Fruit fly (Drosophila melanogaster): Measurements from ENCODE around the gene RpS27A.

RpS27A gene

DNA sequence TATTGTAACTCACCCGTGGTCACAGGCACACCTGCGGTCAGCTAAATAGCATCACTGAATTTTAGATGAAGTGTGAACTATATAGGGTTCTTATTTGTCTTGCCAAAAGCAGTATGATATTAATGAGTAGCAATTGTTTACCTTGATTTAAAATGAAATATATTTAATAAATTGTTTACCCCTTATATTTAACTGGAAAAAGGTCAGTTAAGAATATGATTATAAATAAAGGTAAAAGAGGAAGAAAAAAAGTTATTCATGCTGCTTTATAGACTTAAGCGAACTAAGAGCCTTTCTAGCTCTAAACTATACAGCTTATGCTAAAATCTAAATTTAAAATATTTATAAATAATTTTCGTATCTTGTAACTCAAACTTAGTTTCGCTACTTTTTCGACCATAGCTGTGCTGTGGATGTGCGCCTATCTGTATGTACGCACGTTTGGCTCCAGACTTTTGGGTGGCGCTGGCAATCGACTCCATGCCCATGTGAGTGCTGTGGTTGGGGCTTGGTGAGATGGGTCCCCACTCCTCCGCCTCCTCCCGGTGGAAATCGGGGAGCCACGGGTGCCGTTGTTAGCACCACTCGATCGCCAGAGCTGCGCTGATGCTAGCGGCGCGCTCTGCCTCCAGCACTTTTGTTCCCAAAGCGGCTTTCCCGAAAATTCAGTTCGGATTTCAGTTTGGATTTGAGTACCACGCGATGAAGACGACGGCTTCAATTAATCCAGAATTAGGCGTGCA, 34.1 kb downstream of the RpS27A start, which contains the start of gene loh (continued):
- TF ChIP-seq unc-4 (GFP tag; IDR thresholded peaks at IDR 0.05; ENCODE audit: partially characterized antibody), result no peak
- TF ChIP-seq Usf (GFP tag; optimal IDR thresholded peaks at IDR 0.05), result peak; percentile 3
- TF ChIP-seq CG33557 (GFP tag; optimal IDR thresholded peaks at IDR 0.05), result no peak
- TF ChIP-seq BEAF-32 (GFP tag; optimal IDR thresholded peaks at IDR 0.05), result no peak
- TF ChIP-seq tio (GFP tag; optimal IDR thresholded peaks at IDR 0.05), result peak; percentile 55
- no peak for TF ChIP-seq tll (GFP tag; optimal IDR thresholded peaks at IDR 0.05)
- TF ChIP-seq Hsf (GFP tag; optimal IDR thresholded peaks at IDR 0.05), result peak; percentile 27
- TF ChIP-seq C15 (GFP tag; IDR thresholded peaks at IDR 0.05), result no peak
- peak; percentile 65; the same call in 2 of the 3 replicates for TF ChIP-seq ci (GFP tag; IDR thresholded peaks at IDR 0.05)
- TF ChIP-seq CG17328 (GFP tag; IDR thresholded peaks at IDR 0.05), result no peak
- TF ChIP-seq Oli (tag; optimal IDR thresholded peaks at IDR 0.05), result peak; percentile 74
- TF ChIP-seq CG1832 (GFP tag; optimal IDR thresholded peaks at IDR 0.05), result no peak
- peak; percentile 64 for TF ChIP-seq CG4424 (GFP tag; optimal IDR thresholded peaks at IDR 0.05)
- no peak for TF ChIP-seq CG2889 (GFP tag; IDR thresholded peaks at IDR 0.05)
- TF ChIP-seq az2 (GFP tag; optimal IDR thresholded peaks at IDR 0.05), result peak; percentile 45
- TF ChIP-seq Adf1 (GFP tag; IDR thresholded peaks at IDR 0.05), result no peak
- peak; percentile 76 for TF ChIP-seq CG9437 (GFP tag; optimal IDR thresholded peaks at IDR 0.05)
- peak; percentile 49; the same call in 1 of the 3 replicates for TF ChIP-seq CG11695 (GFP tag; IDR thresholded peaks at IDR 0.05)
- peak; percentile 2 for TF ChIP-seq Hmx (GFP tag; optimal IDR thresholded peaks at IDR 0.05)
- TF ChIP-seq bcd (GFP tag; optimal IDR thresholded peaks at IDR 0.05), result peak; percentile 55
- TF ChIP-seq ato (GFP tag; IDR thresholded peaks at IDR 0.05; ENCODE audit: partially characterized antibody), result no peak
- no peak for TF ChIP-seq Lim3 (GFP tag; IDR thresholded peaks at IDR 0.05)
- no peak for TF ChIP-seq Bdp1 (GFP tag; optimal IDR thresholded peaks at IDR 0.05)
- TF ChIP-seq Opbp (GFP tag; IDR thresholded peaks at IDR 0.05; ENCODE audit: partially characterized antibody), result no peak
- TF ChIP-seq CG1792 (GFP tag; optimal IDR thresholded peaks at IDR 0.05), result no peak
- peak; percentile 38 for TF ChIP-seq CG30020 (tag; optimal IDR thresholded peaks at IDR 0.05)
- TF ChIP-seq Xbp1 (GFP tag; optimal IDR thresholded peaks at IDR 0.05), result peak; percentile 46
- no peak for TF ChIP-seq klu (GFP tag; IDR thresholded peaks at IDR 0.05)
- TF ChIP-seq inv (GFP tag; IDR thresholded peaks at IDR 0.05; ENCODE audit: partially characterized antibody), result no peak
- TF ChIP-seq dmrt11E (tag; optimal IDR thresholded peaks at IDR 0.05), result peak; percentile 35
- TF ChIP-seq Sox100B (GFP tag; optimal IDR thresholded peaks at IDR 0.05), result peak; percentile 85
- no peak for TF ChIP-seq CG18599 (GFP tag; optimal IDR thresholded peaks at IDR 0.05)
- no peak for TF ChIP-seq gsb (GFP tag; IDR thresholded peaks at IDR 0.05)
- TF ChIP-seq CG5953 (GFP tag; IDR thresholded peaks at IDR 0.05), result no peak
- TF ChIP-seq lbe (GFP tag; optimal IDR thresholded peaks at IDR 0.05), result no peak
- no peak for TF ChIP-seq CG9876 (GFP tag; optimal IDR thresholded peaks at IDR 0.05)
- TF ChIP-seq ro (GFP tag; IDR thresholded peaks at IDR 0.05), result 0 out of 2 replicates have a peak, but pooled peaks have one; percentile 15
- no peak for TF ChIP-seq sr (GFP tag; IDR thresholded peaks at IDR 0.05)
- TF ChIP-seq CG1529 (GFP tag; optimal IDR thresholded peaks at IDR 0.05), result peak; percentile 18
- TF ChIP-seq CG3995 (GFP tag; optimal IDR thresholded peaks at IDR 0.05), result no peak
- no peak for TF ChIP-seq pan (optimal IDR thresholded peaks at IDR 0.05)
- peak in 1 of 2 experiments; percentile 38 for TF ChIP-seq pan (GFP tag; optimal IDR thresholded peaks at IDR 0.05 in 1 of 2, IDR thresholded peaks at IDR 0.05 in 1 of 2)
- TF ChIP-seq Rfx (GFP tag; IDR thresholded peaks at IDR 0.05), result no peak; the same call in 1 of the 2 replicates
- TF ChIP-seq chif (GFP tag; optimal IDR thresholded peaks at IDR 0.05), result no peak
- TF ChIP-seq CG12744 (GFP tag; optimal IDR thresholded peaks at IDR 0.05), result no peak
- TF ChIP-seq CG12155 (GFP tag; optimal IDR thresholded peaks at IDR 0.05), result no peak
- no peak for TF ChIP-seq Stat92E (GFP tag; optimal IDR thresholded peaks at IDR 0.05)
- TF ChIP-seq Taf1 (GFP tag; IDR thresholded peaks at IDR 0.05), result 0 out of 2 replicates have a peak, but pooled peaks have one; percentile 26
- no peak for TF ChIP-seq sqz (GFP tag; optimal IDR thresholded peaks at IDR 0.05)
